Fruit fly (Drosophila melanogaster) whole organism, embryonic: ENCODE measurements around the gene Shawn.

ENCODE experiments used
- CG11247 ChIP-seq: fragments of 200-800 bp; sonication (Bioruptor generic); IDR thresholded peaks from 2 replicates; pipeline ENCODE4 v1.3.6; 2022; ENCODE audit warnings: missing biosample characterization, missing genetic modification characterization
- CG12155 ChIP-seq: fragments of 200-800 bp; sonication (Bioruptor generic); optimal IDR thresholded peaks from 3 replicates; lab custom pipeline; 2016; ENCODE audit warnings: missing biosample characterization, missing genetic modification characterization
- CG12769 ChIP-seq: fragments of 200-800 bp; sonication (Bioruptor generic); optimal IDR thresholded peaks from 2 replicates; lab custom pipeline; 2019; ENCODE audit warnings: missing biosample characterization, mild to moderate bottlenecking, missing genetic modification characterization, moderate library complexity
- CG13287 ChIP-seq: fragments of 200-800 bp; sonication (Bioruptor generic); IDR thresholded peaks from 2 replicates; pipeline ENCODE4 v1.3.6; 2022; ENCODE audit warnings: missing biosample characterization, missing genetic modification characterization; ENCODE audit not compliant: partially characterized antibody
- CG13624 ChIP-seq: fragments of 200-800 bp; sonication (Bioruptor generic); optimal IDR thresholded peaks from 2 replicates; lab custom pipeline; 2016; ENCODE audit warnings: missing biosample characterization, missing genetic modification characterization
- CG15011 ChIP-seq: fragments of 200-800 bp; sonication (Bioruptor generic); optimal IDR thresholded peaks from 3 replicates; lab custom pipeline; 2018; ENCODE audit warnings: missing biosample characterization, mild to moderate bottlenecking, missing genetic modification characterization
- CG15514 ChIP-seq: fragments of 200-800 bp; sonication (Bioruptor generic); optimal IDR thresholded peaks from 3 replicates; lab custom pipeline; 2017; ENCODE audit warnings: missing biosample characterization, missing genetic modification characterization, mild to moderate bottlenecking, moderate library complexity, missing genetic modification reagents
- CG1603 ChIP-seq: fragments of 200-800 bp; sonication (Bioruptor generic); optimal IDR thresholded peaks from 2 replicates; lab custom pipeline; 2019; ENCODE audit warnings: missing biosample characterization, mild to moderate bottlenecking, missing genetic modification characterization, moderate library complexity
- CG1647 ChIP-seq: fragments of 200-800 bp; sonication (Bioruptor generic); optimal IDR thresholded peaks from 3 replicates; lab custom pipeline; 2016; ENCODE audit warnings: missing biosample characterization, missing genetic modification characterization
- CG16813 ChIP-seq: fragments of 200-800 bp; sonication (Bioruptor generic); IDR thresholded peaks from 3 replicates; pipeline ENCODE4 v1.3.6; 2022; ENCODE audit warnings: missing biosample characterization, missing genetic modification characterization; ENCODE audit not compliant: partially characterized antibody
- CG17186 ChIP-seq: fragments of 200-800 bp; sonication (Bioruptor generic); optimal IDR thresholded peaks from 3 replicates; lab custom pipeline; 2017; ENCODE audit warnings: missing biosample characterization, missing genetic modification reagents, missing genetic modification characterization
- CG17359 ChIP-seq: fragments of 200-800 bp; sonication (Bioruptor generic); optimal IDR thresholded peaks from 3 replicates; lab custom pipeline; 2018; ENCODE audit warnings: missing biosample characterization, mild to moderate bottlenecking, missing genetic modification characterization, moderate library complexity
- CG2202 ChIP-seq: fragments of 200-800 bp; sonication (Bioruptor generic); optimal IDR thresholded peaks from 2 replicates; lab custom pipeline; 2018; ENCODE audit warnings: missing biosample characterization, mild to moderate bottlenecking, missing genetic modification characterization
- CG31388 ChIP-seq: fragments of 200-800 bp; sonication (Bioruptor generic); optimal IDR thresholded peaks from 2 replicates; lab custom pipeline; 2016; ENCODE audit warnings: missing biosample characterization, missing genetic modification characterization
- CG34224 ChIP-seq: fragments of 200-800 bp; sonication (Bioruptor generic); IDR thresholded peaks from 3 replicates; pipeline ENCODE4 v1.3.6; 2022; ENCODE audit warnings: missing biosample characterization, missing genetic modification characterization; ENCODE audit not compliant: partially characterized antibody
- CG3838 ChIP-seq: fragments of 200-800 bp; sonication (Bioruptor generic); optimal IDR thresholded peaks from 3 replicates; lab custom pipeline; 2016; ENCODE audit warnings: missing biosample characterization, missing genetic modification characterization
- CG8281 ChIP-seq: fragments of 200-800 bp; sonication (Bioruptor generic); optimal IDR thresholded peaks from 2 replicates; lab custom pipeline; 2018; ENCODE audit warnings: missing biosample characterization, mild to moderate bottlenecking, missing genetic modification characterization, moderate library complexity
- CG8290 ChIP-seq, 3 experiments: fragments of 200-800 bp; sonication (Bioruptor generic); optimal IDR thresholded peaks; 2 replicates each; lab custom pipeline; 2016 to 2019; ENCODE audit warnings: missing biosample characterization in 3 of 3, missing genetic modification characterization in 3 of 3, mild to moderate bottlenecking in 2 of 3, moderate library complexity in 1 of 3
- CG9876 ChIP-seq: fragments of 200-800 bp; sonication (Bioruptor generic); optimal IDR thresholded peaks from 2 replicates; lab custom pipeline; 2016; ENCODE audit warnings: missing biosample characterization, missing genetic modification characterization
- CG9932 ChIP-seq: fragments of 200-800 bp; sonication (Bioruptor generic); IDR thresholded peaks from 2 replicates; pipeline ENCODE4 v1.3.6; 2022; ENCODE audit warnings: missing biosample characterization, missing genetic modification characterization
- Deaf1 ChIP-seq: fragments of 200-800 bp; optimal IDR thresholded peaks from 3 replicates; lab custom pipeline; 2019; ENCODE audit warnings: missing biosample characterization, mild to moderate bottlenecking, missing genetic modification characterization, moderate library complexity
- Dll ChIP-seq: fragments of 200-800 bp; sonication (Bioruptor generic); IDR thresholded peaks from 4 replicates; pipeline ENCODE4 v1.3.6; 2022; ENCODE audit warnings: missing biosample characterization, missing genetic modification characterization; ENCODE audit not compliant: partially characterized antibody
- Dref ChIP-seq: fragments of 200-800 bp; sonication (Bioruptor generic); IDR thresholded peaks from 2 replicates; pipeline ENCODE4 v1.3.6; 2022; ENCODE audit warnings: missing biosample characterization, missing genetic modification characterization
- Ets65A ChIP-seq: fragments of 200-800 bp; sonication (Bioruptor generic); peaks from one replicate; lab custom pipeline; 2016; ENCODE audit warnings: missing biosample characterization, missing genetic modification characterization
- Fer3 ChIP-seq: fragments of 200-800 bp; sonication (Bioruptor generic); optimal IDR thresholded peaks from 2 replicates; lab custom pipeline; 2018; ENCODE audit warnings: missing biosample characterization, mild to moderate bottlenecking, missing genetic modification characterization, moderate library complexity
- H15 ChIP-seq: fragments of 200-800 bp; sonication (Bioruptor generic); IDR thresholded peaks from 3 replicates; pipeline ENCODE4 v1.3.6; 2022; ENCODE audit warnings: missing biosample characterization, missing genetic modification characterization
- Hr3 ChIP-seq: fragments of 200-800 bp; sonication (Bioruptor generic); optimal IDR thresholded peaks from 3 replicates; lab custom pipeline; 2016; ENCODE audit warnings: missing biosample characterization, missing genetic modification characterization
- Pdp1 ChIP-seq, 2 experiments: fragments of 200-800 bp; sonication (Bioruptor generic); optimal IDR thresholded peaks; 3 replicates each; lab custom pipeline; 2016; ENCODE audit warnings: missing biosample characterization in 2 of 2, missing genetic modification characterization in 2 of 2, mild to moderate bottlenecking in 1 of 2, moderate library complexity in 1 of 2
- Sry-β ChIP-seq: fragments of 200-800 bp; sonication (Bioruptor generic); optimal IDR thresholded peaks from 2 replicates; lab custom pipeline; 2018; ENCODE audit warnings: missing biosample characterization, mild to moderate bottlenecking, missing genetic modification characterization, moderate library complexity
- Trl ChIP-seq, 3 experiments: fragments of >200 bp in 2 of 3; fragments of 200-800 bp in 1 of 3; sonication (Bioruptor generic) in 1 of 3; optimal IDR thresholded peaks; 2 replicates in 1 of 3; 3 replicates in 2 of 3; lab custom pipeline; 2016 to 2017; ENCODE audit warnings: missing biosample characterization in 1 of 3, missing genetic modification characterization in 1 of 3
- Xrp1 ChIP-seq: fragments of 200-800 bp; sonication (Bioruptor generic); IDR thresholded peaks from 2 replicates; pipeline ENCODE4 v1.3.6; 2022; ENCODE audit warnings: missing biosample characterization, missing genetic modification characterization
- YL-1 ChIP-seq: fragments of 200-800 bp; sonication (Bioruptor generic); optimal IDR thresholded peaks from 3 replicates; lab custom pipeline; 2017; ENCODE audit warnings: missing biosample characterization, mild to moderate bottlenecking, missing genetic modification characterization
- ato ChIP-seq: fragments of 200-800 bp; sonication (Bioruptor generic); IDR thresholded peaks from 2 replicates; pipeline ENCODE4 v1.3.6; 2022; ENCODE audit warnings: missing biosample characterization, missing genetic modification characterization; ENCODE audit not compliant: partially characterized antibody
- bowl ChIP-seq: fragments of 200-800 bp; sonication (Bioruptor generic); IDR thresholded peaks from 2 replicates; pipeline ENCODE4 v1.3.6; 2022; ENCODE audit warnings: missing biosample characterization, missing genetic modification characterization
- btn ChIP-seq: fragments of 200-800 bp; sonication (Bioruptor generic); optimal IDR thresholded peaks from 2 replicates; lab custom pipeline; 2016; ENCODE audit warnings: missing biosample characterization, missing genetic modification characterization
- chinmo ChIP-seq: fragments of 200-800 bp; sonication (Bioruptor generic); IDR thresholded peaks from 4 replicates; pipeline ENCODE4 v1.3.6; 2022; ENCODE audit warnings: missing biosample characterization, missing genetic modification characterization; ENCODE audit not compliant: partially characterized antibody
- chn ChIP-seq: fragments of 200-800 bp; sonication (Bioruptor generic); optimal IDR thresholded peaks from 2 replicates; lab custom pipeline; 2016; ENCODE audit warnings: missing biosample characterization, missing genetic modification characterization
- dati ChIP-seq: fragments of 200-800 bp; sonication (Bioruptor generic); IDR thresholded peaks from 2 replicates; pipeline ENCODE4 v1.3.6; 2022; ENCODE audit warnings: missing biosample characterization, missing genetic modification characterization
- esg ChIP-seq: fragments of 200-800 bp; sonication (Bioruptor generic); conservative IDR thresholded peaks from 2 replicates; pipeline ENCODE4 v1.3.6; 2022; ENCODE audit warnings: missing biosample characterization, missing genetic modification characterization
- fu2 ChIP-seq: fragments of 200-800 bp; sonication (Bioruptor generic); optimal IDR thresholded peaks from 2 replicates; lab custom pipeline; 2016; ENCODE audit warnings: missing biosample characterization, missing genetic modification characterization
- inv ChIP-seq: fragments of 200-800 bp; sonication (Bioruptor generic); IDR thresholded peaks from 2 replicates; pipeline ENCODE4 v1.3.6; 2022; ENCODE audit warnings: missing biosample characterization, missing genetic modification characterization; ENCODE audit not compliant: partially characterized antibody
- kni ChIP-seq: fragments of 200-800 bp; sonication (Bioruptor generic); optimal IDR thresholded peaks from 3 replicates; lab custom pipeline; 2017; ENCODE audit warnings: mild to moderate bottlenecking, missing biosample characterization, missing genetic modification reagents, missing genetic modification characterization
- knrl ChIP-seq: fragments of 200-800 bp; sonication (Bioruptor generic); IDR thresholded peaks from 3 replicates; pipeline ENCODE4 v1.3.6; 2022; ENCODE audit warnings: missing biosample characterization, missing genetic modification characterization; ENCODE audit not compliant: partially characterized antibody
- sna ChIP-seq: fragments of 200-800 bp; sonication (Bioruptor generic); IDR thresholded peaks from 2 replicates; pipeline ENCODE4 v1.3.6; 2022; ENCODE audit warnings: missing biosample characterization, missing genetic modification characterization; ENCODE audit not compliant: partially characterized antibody
- stc ChIP-seq: fragments of 200-800 bp; sonication (Bioruptor generic); IDR thresholded peaks from 2 replicates; pipeline ENCODE4 v1.3.6; 2022; ENCODE audit warnings: missing biosample characterization, missing genetic modification characterization
- tll ChIP-seq, 2 experiments: fragments of 200-800 bp in 1 of 2; fragments of >200 bp in 1 of 2; sonication (Bioruptor generic) in 1 of 2; optimal IDR thresholded peaks; 2 replicates each; lab custom pipeline; 2017 to 2019; ENCODE audit warnings: missing biosample characterization in 2 of 2, missing genetic modification characterization in 2 of 2, mild to moderate bottlenecking in 1 of 2, moderate library complexity in 1 of 2
- tup ChIP-seq: fragments of 200-800 bp; sonication (Bioruptor generic); optimal IDR thresholded peaks from 2 replicates; lab custom pipeline; 2016; ENCODE audit warnings: missing biosample characterization, mild to moderate bottlenecking, missing genetic modification characterization, moderate library complexity

The Shawn gene

dm6 chrX:19663859-19664728 lies 52.8 kb downstream of the Shawn start, which contains the start of the genes CG14223 and Ssu72 (continued):
- peak; percentile 72 for TF ChIP-seq inv
- TF ChIP-seq Pdp1 (GFP tag; optimal IDR thresholded peaks at IDR 0.05; lab: Kevin White, UChicago), result no peak
- no peak for TF ChIP-seq esg (GFP tag; lab: Robert Waterston, UW)
- TF ChIP-seq knrl (GFP tag; lab: Robert Waterston, UW), result peak; percentile 78; the same call in 2 of the 3 replicates
- no peak for TF ChIP-seq CG12155 (GFP tag; lab: Kevin White, UChicago)
- no peak for TF ChIP-seq Trl (optimal IDR thresholded peaks at IDR 0.05; lab: Kevin White, UChicago)
- no peak for TF ChIP-seq Trl (GFP tag; optimal IDR thresholded peaks at IDR 0.05; lab: Kevin White, UChicago)
- TF ChIP-seq CG15011 (GFP tag; lab: Kevin White, UChicago), result no peak
- TF ChIP-seq Ets65A, result peak; percentile 38
- no peak for TF ChIP-seq CG11247
- TF ChIP-seq CG13287 (GFP tag; lab: Robert Waterston, UW), result peak; percentile 84
- no peak for TF ChIP-seq CG17359 (tag; lab: Kevin White, UChicago)
- TF ChIP-seq CG1647 (GFP tag; lab: Kevin White, UChicago), result peak; percentile 14
- TF ChIP-seq CG2202 (tag; lab: Kevin White, UChicago), result no peak
- TF ChIP-seq CG15514 (GFP tag; lab: Kevin White, UChicago), result peak; percentile 13
- TF ChIP-seq CG9876 (GFP tag; lab: Kevin White, UChicago), result no peak
- TF ChIP-seq Fer3, result no peak
- TF ChIP-seq dati, result no peak
- peak; percentile 66 for TF ChIP-seq Dref (GFP tag; lab: Robert Waterston, UW)
- peak; percentile 89 for TF ChIP-seq Dll (GFP tag; lab: Robert Waterston, UW)
- no peak for TF ChIP-seq tll (GFP tag; optimal IDR thresholded peaks at IDR 0.05; lab: Kevin White, UChicago)
- no peak for TF ChIP-seq Deaf1 (tag; lab: Kevin White, UChicago)
- TF ChIP-seq CG8281 (tag; lab: Kevin White, UChicago), result no peak
- TF ChIP-seq CG31388, result no peak
- TF ChIP-seq chinmo (GFP tag; lab: Robert Waterston, UW), result 0 out of 4 replicates have a peak, but pooled peaks have one; percentile 52
- no peak for TF ChIP-seq bowl (GFP tag; lab: Robert Waterston, UW)
- TF ChIP-seq ato (GFP tag; lab: Robert Waterston, UW), result peak; percentile 64
- TF ChIP-seq CG3838, result no peak
- no peak for TF ChIP-seq kni (GFP tag; lab: Kevin White, UChicago)
- no peak for TF ChIP-seq CG8290 (GFP tag; optimal IDR thresholded peaks at IDR 0.05; lab: Kevin White, UChicago)
- peak in 1 of 2 experiments; percentile 47 for TF ChIP-seq CG8290 (tag; optimal IDR thresholded peaks at IDR 0.05; lab: Kevin White, UChicago)
- TF ChIP-seq tup (GFP tag; lab: Kevin White, UChicago), result no peak
- TF ChIP-seq H15 (GFP tag; lab: Robert Waterston, UW), result no peak
- TF ChIP-seq CG17186 (GFP tag; lab: Kevin White, UChicago), result no peak
- TF ChIP-seq fu2 (GFP tag; lab: Kevin White, UChicago), result no peak
- no peak for TF ChIP-seq Xrp1 (GFP tag; lab: Robert Waterston, UW)
- TF ChIP-seq CG16813 (GFP tag; lab: Robert Waterston, UW), result peak; percentile 75
- no peak for TF ChIP-seq Hr3 (GFP tag; lab: Kevin White, UChicago)
- TF ChIP-seq CG9932, result peak; percentile 58
- TF ChIP-seq CG12769 (tag; lab: Kevin White, UChicago), result no peak
- no peak for TF ChIP-seq Sry-β
- peak; percentile 75 for TF ChIP-seq CG34224
- TF ChIP-seq btn (GFP tag; lab: Kevin White, UChicago), result no peak
- peak; percentile 74 for TF ChIP-seq sna
- TF ChIP-seq CG13624 (GFP tag; lab: Kevin White, UChicago), result no peak
- no peak for TF ChIP-seq chn (GFP tag; lab: Kevin White, UChicago)
- TF ChIP-seq stc, result no peak
- peak; percentile 21 for TF ChIP-seq YL-1
- TF ChIP-seq CG1603 (tag; lab: Kevin White, UChicago), result peak; percentile 45
